Fruit fly (Drosophila melanogaster): ENCODE measurements around the gene Diedel2.

- no peak for TF ChIP-seq sage (GFP tag; optimal IDR thresholded peaks at IDR 0.05)
- TF ChIP-seq OdsH (GFP tag; optimal IDR thresholded peaks at IDR 0.05): no peak
- TF ChIP-seq brk (GFP tag; optimal IDR thresholded peaks at IDR 0.05): no peak
- TF ChIP-seq Dfd (GFP tag; optimal IDR thresholded peaks at IDR 0.05): no peak
- no peak for TF ChIP-seq Sp1 (GFP tag; optimal IDR thresholded peaks at IDR 0.05)
- TF ChIP-seq CG9705 (GFP tag; optimal IDR thresholded peaks at IDR 0.05): no peak
- TF ChIP-seq GATAd (GFP tag; optimal IDR thresholded peaks at IDR 0.05): no peak
- no peak for TF ChIP-seq psq (GFP tag; optimal IDR thresholded peaks at IDR 0.05)
- no peak for TF ChIP-seq dsf (GFP tag; optimal IDR thresholded peaks at IDR 0.05; ENCODE audit: borderline replicate concordance)
- TF ChIP-seq pan (optimal IDR thresholded peaks at IDR 0.05): no peak
- TF ChIP-seq fru (GFP tag; optimal IDR thresholded peaks at IDR 0.05): no peak
Observed at dm6 chr3R:29572040-29572648, 36.1 kb upstream of the Diedel2 start.

All from whole organism, wandering third instar larva.